Worm (Caenorhabditis elegans): ENCODE measurements around the gene sri-74.
"Not testable (repeated sequence)": the region's sequence is repeated elsewhere in the genome, so short reads cannot be mapped to it uniquely, and the experiment has no call there.

DNA sequence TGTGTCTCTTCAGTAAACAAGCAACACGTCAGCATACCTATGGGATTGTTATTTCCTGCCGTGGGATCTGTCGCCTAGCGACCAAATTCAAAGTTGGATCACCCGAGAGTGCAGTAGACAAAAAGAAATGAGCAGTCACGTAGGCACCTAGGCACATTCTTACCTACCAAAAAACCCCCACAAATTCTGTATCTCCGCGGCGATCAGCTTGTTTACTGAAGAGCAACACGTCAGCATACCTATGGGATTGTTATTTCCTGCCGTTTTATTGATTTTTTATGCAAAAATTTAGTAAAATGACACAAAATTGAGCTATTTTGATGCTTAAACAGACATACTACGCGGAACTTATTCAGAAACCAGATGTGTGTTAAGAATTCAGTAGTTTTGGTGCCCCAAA lies 48.5 kb downstream of the sri-74 start, which contains the start of gene K02F6.5:
- TF ChIP-seq drap-1 (GFP tag; optimal IDR thresholded peaks at IDR 0.05); lin-13 (tag; optimal IDR thresholded peaks at IDR 0.05): not testable (repeated sequence)
